Worm (Caenorhabditis elegans) whole organism, L3 larva: Measurements from ENCODE around the gene srw-124.
"Not testable (repeated sequence)": the region's sequence is repeated elsewhere in the genome, so short reads cannot be mapped to it uniquely, and the experiment has no call there.

ENCODE experiments used
- R02D3.7 ChIP-seq: fragments of 150-350 bp; optimal IDR thresholded peaks from 2 replicates; lab custom pipeline; 2014; ENCODE audit warnings: missing biosample characterization, missing genetic modification characterization
- aly-2 ChIP-seq: fragments of 150-350 bp; optimal IDR thresholded peaks from 2 replicates; lab custom pipeline; 2014; ENCODE audit warnings: missing biosample characterization, missing genetic modification characterization
- ama-1 ChIP-seq: fragments of 150-350 bp; optimal IDR thresholded peaks from 2 replicates; lab custom pipeline; 2018
- ceh-28 ChIP-seq: fragments of 150-350 bp; optimal IDR thresholded peaks from 2 replicates; lab custom pipeline; 2014; ENCODE audit warnings: missing biosample characterization, missing genetic modification reagents, missing genetic modification characterization
- egl-27 ChIP-seq: sonication (generic microtip); optimal IDR thresholded peaks from 4 replicates; lab custom pipeline; 2017; ENCODE audit warnings: missing biosample characterization, missing genetic modification reagents, missing genetic modification characterization
- egl-5 ChIP-seq: fragments of 150-350 bp; optimal IDR thresholded peaks from 2 replicates; lab custom pipeline; 2017; ENCODE audit warnings: missing biosample characterization, missing genetic modification reagents, missing genetic modification characterization, inconsistent platforms
- elt-1 ChIP-seq: fragments of 150-350 bp; optimal IDR thresholded peaks from 2 replicates; lab custom pipeline; 2014; ENCODE audit warnings: missing biosample characterization, missing genetic modification characterization
- elt-2 ChIP-seq: sonication (generic microtip); optimal IDR thresholded peaks from 2 replicates; lab custom pipeline; 2016; ENCODE audit warnings: missing genetic modification reagents, mild to moderate bottlenecking, missing genetic modification characterization, missing compliant biosample characterization
- elt-3 ChIP-seq, 3 experiments: fragments of 150-350 bp in 1 of 3; sonication (generic microtip) in 2 of 3; optimal IDR thresholded peaks; 2 replicates in 2 of 3; 4 replicates in 1 of 3; lab custom pipeline; 2014 to 2017; ENCODE audit warnings: missing biosample characterization in 3 of 3, missing genetic modification characterization in 3 of 3
- eor-1 ChIP-seq, 2 experiments: fragments of 150-350 bp; optimal IDR thresholded peaks; 2 replicates each; lab custom pipeline; 2014 to 2018; ENCODE audit warnings: missing biosample characterization in 2 of 2, missing genetic modification characterization in 2 of 2
- fkh-2 ChIP-seq: fragments of 150-350 bp; optimal IDR thresholded peaks from 2 replicates; lab custom pipeline; 2014; ENCODE audit warnings: missing biosample characterization, missing genetic modification reagents, missing genetic modification characterization
- jun-1 ChIP-seq: fragments of 150-350 bp; optimal IDR thresholded peaks from 2 replicates; lab custom pipeline; 2014; ENCODE audit warnings: missing biosample characterization, missing genetic modification reagents, missing genetic modification characterization
- lin-15B ChIP-seq: fragments of 150-350 bp; optimal IDR thresholded peaks from 2 replicates; lab custom pipeline; 2014; ENCODE audit warnings: missing biosample characterization, missing genetic modification characterization
- lin-39 ChIP-seq: fragments of 150-350 bp; optimal IDR thresholded peaks from 2 replicates; lab custom pipeline; 2018; ENCODE audit warnings: missing biosample characterization, missing genetic modification reagents, missing genetic modification characterization
- lsy-12 ChIP-seq: sonication (generic microtip); optimal IDR thresholded peaks from 2 replicates; lab custom pipeline; 2016; ENCODE audit warnings: mild to moderate bottlenecking, missing genetic modification characterization, missing compliant biosample characterization
- mml-1 ChIP-seq: fragments of 150-350 bp; sonication (generic microtip); optimal IDR thresholded peaks from 3 replicates; lab custom pipeline; 2014; ENCODE audit warnings: missing biosample characterization, missing genetic modification characterization
- nfya-1 ChIP-seq: sonication (generic microtip); optimal IDR thresholded peaks from 2 replicates; lab custom pipeline; 2017; ENCODE audit warnings: missing genetic modification characterization, mild to moderate bottlenecking, missing compliant biosample characterization, antibody characterized with exemption, moderate library complexity; ENCODE audit not compliant: insufficient read depth
- nhr-11 ChIP-seq: fragments of 150-350 bp; optimal IDR thresholded peaks from 2 replicates; lab custom pipeline; 2014; ENCODE audit warnings: missing biosample characterization, missing genetic modification characterization
- nhr-23 ChIP-seq: fragments of 150-350 bp; optimal IDR thresholded peaks from 2 replicates; lab custom pipeline; 2014; ENCODE audit warnings: missing biosample characterization, missing genetic modification reagents, missing genetic modification characterization
- nhr-25 ChIP-seq: sonication (generic microtip); optimal IDR thresholded peaks from 2 replicates; lab custom pipeline; 2017; ENCODE audit warnings: missing biosample characterization, missing genetic modification characterization
- nhr-28 ChIP-seq: fragments of 150-350 bp; optimal IDR thresholded peaks from 2 replicates; lab custom pipeline; 2014; ENCODE audit warnings: missing biosample characterization, missing genetic modification characterization
- nhr-43 ChIP-seq: sonication (generic microtip); optimal IDR thresholded peaks from 2 replicates; lab custom pipeline; 2016; ENCODE audit warnings: mild to moderate bottlenecking, missing genetic modification characterization, missing compliant biosample characterization; ENCODE audit not compliant: poor library complexity, severe bottlenecking
- nhr-77 ChIP-seq: fragments of 150-350 bp; optimal IDR thresholded peaks from 2 replicates; lab custom pipeline; 2014; ENCODE audit warnings: missing biosample characterization, missing genetic modification characterization
- pha-4 ChIP-seq: fragments of 150-350 bp; optimal IDR thresholded peaks from 2 replicates; lab custom pipeline; 2014; ENCODE audit warnings: missing biosample characterization, missing genetic modification reagents, missing genetic modification characterization
- pqm-1 ChIP-seq: fragments of 150-350 bp; optimal IDR thresholded peaks from 2 replicates; lab custom pipeline; 2017; ENCODE audit warnings: missing biosample characterization, missing genetic modification characterization, inconsistent platforms
- sea-2 ChIP-seq: fragments of 150-350 bp; sonication (generic microtip); optimal IDR thresholded peaks from 4 replicates; lab custom pipeline; 2014; ENCODE audit warnings: missing biosample characterization, missing genetic modification reagents, missing genetic modification characterization
- skn-1 ChIP-seq: fragments of 150-350 bp; optimal IDR thresholded peaks from 2 replicates; lab custom pipeline; 2014; ENCODE audit warnings: missing biosample characterization, missing genetic modification characterization
- snpc-4 ChIP-seq: fragments of 150-350 bp; optimal IDR thresholded peaks from 2 replicates; lab custom pipeline; 2014; ENCODE audit warnings: missing biosample characterization, missing genetic modification characterization
- unc-39 ChIP-seq: sonication (generic microtip); optimal IDR thresholded peaks from 4 replicates; lab custom pipeline; 2017; ENCODE audit warnings: missing biosample characterization, missing genetic modification characterization
- unc-62 ChIP-seq: fragments of 150-350 bp; sonication (generic microtip); optimal IDR thresholded peaks from 4 replicates; lab custom pipeline; 2014; ENCODE audit warnings: missing biosample characterization, missing genetic modification reagents, missing genetic modification characterization
- ztf-11 ChIP-seq: fragments of 150-350 bp; optimal IDR thresholded peaks from 2 replicates; lab custom pipeline; 2014; ENCODE audit warnings: missing biosample characterization, missing genetic modification characterization
- ztf-4 ChIP-seq: fragments of 150-350 bp; optimal IDR thresholded peaks from 2 replicates; lab custom pipeline; 2014; ENCODE audit warnings: missing biosample characterization, missing genetic modification characterization

The srw-124 gene

ce11 chrV:2971307-2971999 lies 4.9 kb upstream of the srw-124 start, which contains the start of gene srw-129:
srw-129 (plus strand) TSS chrV:2971949.
- TF ChIP-seq aly-2 (tag; lab: Kevin White, UChicago) (no peak), mml-1 (tag; lab: Kevin White, UChicago) (no peak), pqm-1 (tag; lab: Kevin White, UChicago) (no peak), lin-39 (tag; lab: Kevin White, UChicago) (no peak), ztf-11 (tag; lab: Kevin White, UChicago) (no peak), ceh-28 (tag; lab: Kevin White, UChicago) (no peak), jun-1 (tag; lab: Kevin White, UChicago) (no peak), fkh-2 (tag; lab: Kevin White, UChicago) (no peak), unc-39 (tag; lab: Kevin White, UChicago) (no peak), snpc-4 (tag; lab: Kevin White, UChicago) (no peak), elt-1 (tag; lab: Kevin White, UChicago) (no peak), elt-2 (tag; lab: Kevin White, UChicago) (no peak), egl-5 (tag; lab: Kevin White, UChicago) (no peak), R02D3.7 (tag; lab: Kevin White, UChicago) (no peak), egl-27 (no peak), unc-62 (no peak), nhr-28 (no peak), elt-3 (tag; optimal IDR thresholded peaks at IDR 0.05; lab: Kevin White, UChicago) (no peak)

- not testable (repeated sequence) for TF ChIP-seq eor-1 (tag; optimal IDR thresholded peaks at IDR 0.05; lab: Kevin White, UChicago); nhr-28; sea-2 (GFP tag; lab: Kevin White, UChicago)
These were observed 1.1 kb upstream of the srw-124 start, which contains the start of gene srw-123 for ce11 chrV:2975285-2975684. srw-123 (minus strand) TSS chrV:2975385.

DNA sequence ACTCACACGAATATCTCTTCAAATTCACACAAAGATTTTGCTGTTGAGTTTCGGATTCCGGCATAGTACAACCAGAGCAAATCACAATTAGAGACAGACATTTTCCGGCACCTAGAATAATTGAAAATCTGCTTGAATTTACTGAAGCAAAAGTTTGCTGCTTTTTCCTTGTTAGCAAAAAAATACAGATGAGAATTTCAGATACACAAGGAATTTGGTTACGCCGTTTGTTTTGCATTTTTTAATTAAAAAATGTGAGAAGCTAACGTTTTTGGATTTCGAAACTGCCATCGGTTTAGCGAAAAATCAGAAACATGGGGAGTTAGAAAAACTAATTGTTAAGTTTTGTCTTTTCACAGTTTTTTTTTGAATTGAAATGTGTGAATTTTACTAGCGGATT lies 3.6 kb downstream of the srw-124 start, which contains the start of gene srw-118:
Gene srw-118 (minus strand): TSS at position 101 of the 400 bp plus-strand sequence.
- TF ChIP-seq unc-39 (tag; lab: Kevin White, UChicago) (no peak), skn-1 (tag; lab: Kevin White, UChicago) (no peak), nhr-11 (tag; lab: Kevin White, UChicago) (no peak), elt-3 (tag; optimal IDR thresholded peaks at IDR 0.05; lab: Kevin White, UChicago) (no peak), lin-39 (tag; lab: Kevin White, UChicago) (no peak), sea-2 (GFP tag; lab: Kevin White, UChicago) (no peak), egl-5 (tag; lab: Kevin White, UChicago) (no peak), nhr-77 (tag; lab: Kevin White, UChicago) (no peak), nfya-1 (tag; lab: Kevin White, UChicago) (no peak)
- TF ChIP-seq, all 47 proteins: peak for 0

DNA sequence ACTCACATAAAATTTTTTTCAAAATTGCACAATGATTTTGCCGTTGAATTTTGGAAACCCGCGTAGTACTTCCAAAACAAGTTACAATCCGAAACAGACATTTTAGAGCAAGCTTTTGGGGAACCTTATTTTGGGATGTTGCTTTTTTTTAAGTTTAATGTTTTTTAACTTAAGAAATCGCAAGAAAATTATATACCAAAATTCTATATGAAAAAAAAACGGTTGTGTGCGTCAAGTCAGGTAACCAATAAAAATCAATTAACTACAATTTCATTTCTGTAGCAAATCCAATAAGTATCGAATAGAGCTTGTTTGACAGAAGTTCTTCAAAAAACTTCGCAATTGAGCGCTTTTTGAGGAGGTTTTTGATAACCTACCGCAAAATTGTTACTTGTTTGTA lies 7.0 kb downstream of the srw-124 start, which contains the start of gene srw-117:
Gene srw-117 (minus strand): TSS at position 101 of the 400 bp plus-strand sequence.
- TF ChIP-seq ztf-4 (no peak), nhr-77 (tag; lab: Kevin White, UChicago) (no peak), snpc-4 (tag; lab: Kevin White, UChicago) (no peak), nhr-43 (no peak), jun-1 (tag; lab: Kevin White, UChicago) (no peak), aly-2 (tag; lab: Kevin White, UChicago) (no peak), nhr-23 (tag; lab: Kevin White, UChicago) (no peak), ama-1 (no peak), elt-1 (tag; lab: Kevin White, UChicago) (no peak), elt-2 (tag; lab: Kevin White, UChicago) (no peak), nhr-28 (no peak), pha-4 (tag; lab: Kevin White, UChicago) (no peak), fkh-2 (tag; lab: Kevin White, UChicago) (no peak), lsy-12 (tag; lab: Kevin White, UChicago) (no peak), lin-15B (tag; lab: Kevin White, UChicago) (no peak), nhr-25 (tag; lab: Kevin White, UChicago) (no peak)
